Worm (Caenorhabditis elegans) whole organism, mixed stage, embryonic: ENCODE results near the gene T27D12.1.

ENCODE experiments used
- M03D4.4 ChIP-seq: sonication (generic microtip); optimal IDR thresholded peaks from 2 replicates; lab custom pipeline; 2017; ENCODE audit warnings: mild to moderate bottlenecking, missing genetic modification characterization, missing compliant biosample characterization
- bed-3 ChIP-seq: fragments of 200-800 bp; sonication (Bioruptor generic); optimal IDR thresholded peaks from 3 replicates; lab custom pipeline; 2018; ENCODE audit warnings: mild to moderate bottlenecking, missing genetic modification characterization, moderate library complexity, missing compliant biosample characterization
- ceh-39 ChIP-seq: fragments of 150-350 bp; optimal IDR thresholded peaks from 2 replicates; lab custom pipeline; 2014; ENCODE audit warnings: missing biosample characterization, missing genetic modification characterization
- ceh-43 ChIP-seq: fragments of 200-800 bp; sonication (Bioruptor generic); optimal IDR thresholded peaks from 2 replicates; lab custom pipeline; 2018; ENCODE audit warnings: mild to moderate bottlenecking, missing genetic modification characterization, moderate library complexity, missing compliant biosample characterization
- ceh-83 ChIP-seq: fragments of 200-800 bp; sonication (Bioruptor generic); optimal IDR thresholded peaks from 2 replicates; lab custom pipeline; 2018; ENCODE audit warnings: mild to moderate bottlenecking, missing genetic modification characterization, missing compliant biosample characterization
- ces-1 ChIP-seq: fragments of 150-350 bp; optimal IDR thresholded peaks from 2 replicates; lab custom pipeline; 2014; ENCODE audit warnings: missing biosample characterization, missing genetic modification reagents, missing genetic modification characterization
- cnd-1 ChIP-seq: fragments of 200-800 bp; sonication (Bioruptor generic); optimal IDR thresholded peaks from 2 replicates; lab custom pipeline; 2018; ENCODE audit warnings: mild to moderate bottlenecking, missing genetic modification characterization, missing compliant biosample characterization
- drap-1 ChIP-seq: fragments of 200-800 bp; sonication (Bioruptor generic); optimal IDR thresholded peaks from 3 replicates; lab custom pipeline; 2018; ENCODE audit warnings: mild to moderate bottlenecking, missing genetic modification characterization, missing compliant biosample characterization
- elt-1 ChIP-seq: sonication (generic microtip); optimal IDR thresholded peaks from 2 replicates; lab custom pipeline; 2017; ENCODE audit warnings: missing genetic modification characterization, mild to moderate bottlenecking, missing compliant biosample characterization, antibody characterized with exemption, moderate library complexity, borderline replicate concordance; ENCODE audit not compliant: insufficient read depth
- elt-3 ChIP-seq: fragments of 150-350 bp; optimal IDR thresholded peaks from 2 replicates; lab custom pipeline; 2014; ENCODE audit warnings: missing biosample characterization, missing genetic modification characterization
- flh-1 ChIP-seq: fragments of 200-800 bp; sonication (Bioruptor generic); optimal IDR thresholded peaks from 2 replicates; lab custom pipeline; 2018; ENCODE audit warnings: mild to moderate bottlenecking, missing genetic modification characterization, moderate library complexity, missing compliant biosample characterization
- ham-2 ChIP-seq: fragments of 200-800 bp; sonication (Bioruptor generic); optimal IDR thresholded peaks from 2 replicates; lab custom pipeline; 2018; ENCODE audit warnings: mild to moderate bottlenecking, missing genetic modification characterization, missing compliant biosample characterization
- hlh-1 ChIP-seq: fragments of 150-350 bp; optimal IDR thresholded peaks from 2 replicates; lab custom pipeline; 2014; ENCODE audit warnings: missing biosample characterization, missing genetic modification reagents, missing genetic modification characterization
- lin-13 ChIP-seq: fragments of 150-350 bp; optimal IDR thresholded peaks from 2 replicates; lab custom pipeline; 2014; ENCODE audit warnings: missing biosample characterization, missing genetic modification characterization
- lsy-2 ChIP-seq: fragments of 150-350 bp; optimal IDR thresholded peaks from 2 replicates; lab custom pipeline; 2014; ENCODE audit warnings: missing biosample characterization, missing genetic modification characterization
- mab-5 ChIP-seq: fragments of 150-350 bp; optimal IDR thresholded peaks from 2 replicates; lab custom pipeline; 2014; ENCODE audit warnings: missing biosample characterization, missing genetic modification characterization
- mep-1 ChIP-seq: fragments of 150-350 bp; optimal IDR thresholded peaks from 2 replicates; lab custom pipeline; 2017; ENCODE audit warnings: missing biosample characterization, missing genetic modification reagents, missing genetic modification characterization, inconsistent platforms
- mls-2 ChIP-seq: sonication (generic microtip); optimal IDR thresholded peaks from 2 replicates; lab custom pipeline; 2016; ENCODE audit warnings: mild to moderate bottlenecking, missing genetic modification characterization, moderate library complexity, missing compliant biosample characterization
- nhr-12 ChIP-seq: fragments of 150-350 bp; optimal IDR thresholded peaks from 2 replicates; lab custom pipeline; 2014; ENCODE audit warnings: missing biosample characterization, missing genetic modification characterization
- nhr-237 ChIP-seq: fragments of 150-350 bp; optimal IDR thresholded peaks from 2 replicates; lab custom pipeline; 2014; ENCODE audit warnings: missing biosample characterization, missing genetic modification characterization
- nhr-76 ChIP-seq: sonication (generic microtip); optimal IDR thresholded peaks from 2 replicates; lab custom pipeline; 2017; ENCODE audit warnings: missing biosample characterization, missing genetic modification characterization
- pha-4 ChIP-seq: fragments of 150-350 bp; optimal IDR thresholded peaks from 2 replicates; lab custom pipeline; 2018; ENCODE audit warnings: missing biosample characterization, missing genetic modification reagents, missing genetic modification characterization
- snpc-4 ChIP-seq: fragments of 150-350 bp; optimal IDR thresholded peaks from 2 replicates; lab custom pipeline; 2014; ENCODE audit warnings: missing biosample characterization, missing genetic modification characterization
- sptf-1 ChIP-seq: sonication (generic microtip); optimal IDR thresholded peaks from 2 replicates; lab custom pipeline; 2017; ENCODE audit warnings: mild to moderate bottlenecking, missing genetic modification characterization, moderate library complexity, missing compliant biosample characterization
- tbx-8 ChIP-seq: fragments of 200-800 bp; sonication (Bioruptor generic); optimal IDR thresholded peaks from 2 replicates; lab custom pipeline; 2018; ENCODE audit warnings: mild to moderate bottlenecking, missing genetic modification characterization, moderate library complexity, missing compliant biosample characterization
- unc-120 ChIP-seq: sonication (generic microtip); optimal IDR thresholded peaks from 2 replicates; lab custom pipeline; 2017; ENCODE audit warnings: missing genetic modification characterization, missing compliant biosample characterization; ENCODE audit not compliant: poor library complexity, severe bottlenecking
- unc-39 ChIP-seq: fragments of 150-350 bp; optimal IDR thresholded peaks from 2 replicates; lab custom pipeline; 2014; ENCODE audit warnings: missing biosample characterization, missing genetic modification characterization
- unc-62 ChIP-seq: fragments of 150-350 bp; optimal IDR thresholded peaks from 2 replicates; lab custom pipeline; 2014; ENCODE audit warnings: missing biosample characterization, missing genetic modification reagents, missing genetic modification characterization
- zip-8 ChIP-seq: fragments of 150-350 bp; optimal IDR thresholded peaks from 2 replicates; lab custom pipeline; 2014; ENCODE audit warnings: missing biosample characterization, missing genetic modification characterization
- ztf-11 ChIP-seq: fragments of 150-350 bp; optimal IDR thresholded peaks from 2 replicates; lab custom pipeline; 2014; ENCODE audit warnings: missing biosample characterization, missing genetic modification characterization

The T27D12.1 gene

ce11 chrII:11856361-11856760 is 13.9 kb downstream of the T27D12.1 start, which contains the start of gene clh-1:
Gene clh-1, minus strand, starts transcription at chrII:11856461.
- TF ChIP-seq ztf-11 (tag; lab: Kevin White, UChicago) (no peak), ceh-83 (GFP tag; lab: Kevin White, UChicago) (no peak), elt-1 (no peak), unc-62 (GFP tag; lab: Kevin White, UChicago) (no peak), unc-120 (tag; lab: Kevin White, UChicago) (no peak), unc-39 (tag; lab: Kevin White, UChicago) (no peak), mep-1 (tag; lab: Kevin White, UChicago) (no peak), ham-2 (GFP tag; lab: Kevin White, UChicago) (no peak), flh-1 (no peak), nhr-12 (no peak), nhr-76 (tag; lab: Kevin White, UChicago) (no peak), nhr-237 (tag; lab: Kevin White, UChicago) (no peak), tbx-8 (no peak), mab-5 (tag; lab: Kevin White, UChicago) (no peak), sptf-1 (tag; lab: Kevin White, UChicago) (no peak), lin-13 (no peak), snpc-4 (tag; lab: Kevin White, UChicago) (no peak), hlh-1 (tag; lab: Kevin White, UChicago) (no peak), pha-4 (tag; lab: Kevin White, UChicago) (no peak), mls-2 (no peak)
- TF ChIP-seq, all 35 proteins: peak for 0

- TF ChIP-seq unc-120 (tag; lab: Kevin White, UChicago) (no peak), unc-62 (GFP tag; lab: Kevin White, UChicago) (no peak), ceh-39 (tag; lab: Kevin White, UChicago) (no peak), elt-1 (no peak), M03D4.4 (no peak), nhr-237 (tag; lab: Kevin White, UChicago) (no peak), ham-2 (GFP tag; lab: Kevin White, UChicago) (no peak), lsy-2 (tag; lab: Kevin White, UChicago) (no peak), tbx-8 (no peak), bed-3 (GFP tag; lab: Kevin White, UChicago) (no peak), snpc-4 (tag; lab: Kevin White, UChicago) (no peak), mep-1 (tag; lab: Kevin White, UChicago) (no peak), ceh-43 (GFP tag; lab: Kevin White, UChicago) (no peak), drap-1 (GFP tag; lab: Kevin White, UChicago) (no peak), cnd-1 (tag; lab: Kevin White, UChicago) (no peak), ces-1 (GFP tag; lab: Kevin White, UChicago) (no peak), unc-39 (tag; lab: Kevin White, UChicago) (no peak)
Observed at ce11 chrII:11859833-11860232, 17.4 kb downstream of the T27D12.1 start.

DNA sequence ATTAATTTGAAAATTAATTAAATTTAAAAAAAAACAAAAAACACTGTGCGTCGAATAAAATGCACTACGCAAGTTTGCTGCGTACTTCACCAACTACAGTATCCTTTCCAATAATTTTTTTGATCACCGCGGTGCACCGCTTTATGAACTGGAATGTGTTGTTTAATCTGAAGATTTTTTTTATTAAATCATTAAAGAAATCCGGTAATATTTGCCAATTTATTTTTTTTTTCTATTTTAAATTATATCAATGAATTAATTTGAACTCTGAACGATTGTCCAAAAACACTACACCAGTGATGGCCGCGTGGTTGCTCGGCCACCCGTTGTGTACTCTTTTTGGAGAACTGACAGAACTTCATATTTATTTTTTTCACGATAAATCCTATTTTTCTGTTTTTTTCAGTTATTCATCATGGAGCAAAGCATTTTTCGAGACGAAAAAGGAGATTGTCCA is 18.2 kb downstream of the T27D12.1 start, which contains the start of gene K12D12.5:
K12D12.5 (plus strand) TSS at position 407 of the 457 bp plus-strand sequence.
- TF ChIP-seq bed-3 (GFP tag; lab: Kevin White, UChicago), result no peak
- TF ChIP-seq unc-39 (tag; lab: Kevin White, UChicago), result no peak
- TF ChIP-seq hlh-1 (tag; lab: Kevin White, UChicago), result no peak
- no peak for TF ChIP-seq lsy-2 (tag; lab: Kevin White, UChicago)

- TF ChIP-seq nhr-76 (tag; lab: Kevin White, UChicago) (no peak), zip-8 (no peak), bed-3 (GFP tag; lab: Kevin White, UChicago) (no peak), unc-39 (tag; lab: Kevin White, UChicago) (no peak), elt-3 (tag; lab: Kevin White, UChicago) (no peak), nhr-12 (no peak)
Observed at ce11 chrII:11865644-11866043, 23.2 kb downstream of the T27D12.1 start, which contains the start of gene K12D12.4. Gene K12D12.4, minus strand, starts transcription at chrII:11865744.

DNA sequence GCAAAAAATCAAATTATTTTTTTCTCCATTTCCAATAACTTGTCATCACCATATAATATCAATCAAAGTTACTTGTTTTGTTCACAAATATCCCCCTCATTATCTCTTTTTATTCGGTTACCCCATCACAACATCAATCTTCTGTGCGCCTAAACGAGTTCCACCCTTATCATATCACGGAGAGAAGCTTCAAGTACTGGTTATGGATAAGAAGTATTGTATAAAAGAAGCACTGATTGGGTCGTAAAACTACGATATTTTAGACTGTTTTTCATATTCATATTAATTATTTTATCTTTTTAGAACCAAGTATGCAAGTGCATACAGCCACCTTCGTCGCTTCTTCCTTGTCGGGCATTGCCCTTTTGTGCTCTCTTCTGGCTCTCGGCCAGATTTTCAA is 25.8 kb downstream of the T27D12.1 start, which contains the start of gene col-84:
col-84 (plus strand) TSS at position 301 of the 400 bp plus-strand sequence.
- no peak for TF ChIP-seq pha-4 (tag; lab: Kevin White, UChicago)
- TF ChIP-seq ceh-39 (tag; lab: Kevin White, UChicago), result no peak
- no peak for TF ChIP-seq sptf-1 (tag; lab: Kevin White, UChicago)
- TF ChIP-seq ceh-43 (GFP tag; lab: Kevin White, UChicago), result no peak
